Fruit fly (Drosophila melanogaster): ENCODE results near the gene jv.

dm6 chr3L:6619060-6619459, 29.8 kb upstream of the jv start:
- TF ChIP-seq CG3032 (tag; optimal IDR thresholded peaks at IDR 0.05) (no peak), Sox102F (GFP tag; optimal IDR thresholded peaks at IDR 0.05) (no peak), CG16779 (tag; optimal IDR thresholded peaks at IDR 0.05) (no peak), CG1621 (tag; optimal IDR thresholded peaks at IDR 0.05) (no peak), CG34406 (GFP tag; optimal IDR thresholded peaks at IDR 0.05) (no peak), CG10631 (GFP tag; optimal IDR thresholded peaks at IDR 0.05) (no peak), CG32006 (GFP tag; optimal IDR thresholded peaks at IDR 0.05) (no peak), cyc (GFP tag; optimal IDR thresholded peaks at IDR 0.05) (no peak), achi (GFP tag; optimal IDR thresholded peaks at IDR 0.05) (no peak), CG4318 (GFP tag; optimal IDR thresholded peaks at IDR 0.05) (no peak), Blimp-1 (GFP tag; optimal IDR thresholded peaks at IDR 0.05) (no peak)
